Worm (Caenorhabditis elegans) whole organism, late embryonic: ENCODE results near the gene ncx-10.

Experiments used
- C08G9.2 ChIP-seq: sonication (generic microtip); optimal IDR thresholded peaks from 2 replicates; lab custom pipeline; 2016; ENCODE audit warnings: mild to moderate bottlenecking, missing genetic modification characterization, moderate library complexity, missing compliant biosample characterization
- C38D4.7 ChIP-seq: fragments of 200-800 bp; sonication (Bioruptor generic); optimal IDR thresholded peaks from 2 replicates; lab custom pipeline; 2018; ENCODE audit warnings: mild to moderate bottlenecking, missing genetic modification characterization, moderate library complexity, missing compliant biosample characterization
- F13H6.1 ChIP-seq: sonication (generic microtip); optimal IDR thresholded peaks from 2 replicates; lab custom pipeline; 2016; ENCODE audit warnings: missing genetic modification characterization, missing compliant biosample characterization
- K09A11.1 ChIP-seq: sonication (generic microtip); optimal IDR thresholded peaks from 2 replicates; lab custom pipeline; 2017; ENCODE audit warnings: antibody characterized with exemption, mild to moderate bottlenecking, missing genetic modification characterization, missing compliant biosample characterization; ENCODE audit not compliant: insufficient read depth
- T23F11.4 ChIP-seq: fragments of 200-800 bp; sonication (Bioruptor generic); optimal IDR thresholded peaks from 2 replicates; lab custom pipeline; 2018; ENCODE audit warnings: mild to moderate bottlenecking, missing genetic modification characterization, missing compliant biosample characterization
- ahr-1 ChIP-seq: sonication (generic microtip); optimal IDR thresholded peaks from 2 replicates; lab custom pipeline; 2016; ENCODE audit warnings: missing genetic modification characterization, missing compliant biosample characterization
- ama-1 ChIP-seq: fragments of 150-350 bp; optimal IDR thresholded peaks from 2 replicates; lab custom pipeline; 2014
- ceh-2 ChIP-seq: sonication (generic microtip); optimal IDR thresholded peaks from 2 replicates; lab custom pipeline; 2016; ENCODE audit warnings: missing genotype, missing genetic modification characterization, missing compliant biosample characterization
- ceh-22 ChIP-seq: sonication (generic microtip); optimal IDR thresholded peaks from 2 replicates; lab custom pipeline; 2017; ENCODE audit warnings: missing biosample characterization, missing genetic modification characterization
- ceh-24 ChIP-seq: sonication (generic microtip); optimal IDR thresholded peaks from 2 replicates; lab custom pipeline; 2016; ENCODE audit warnings: mild to moderate bottlenecking, missing genetic modification characterization, missing compliant biosample characterization
- ceh-34 ChIP-seq: sonication (generic microtip); optimal IDR thresholded peaks from 2 replicates; lab custom pipeline; 2016; ENCODE audit warnings: mild to moderate bottlenecking, missing genetic modification characterization, missing compliant biosample characterization
- ceh-45 ChIP-seq: fragments of 200-800 bp; sonication (Bioruptor generic); IDR thresholded peaks from 2 replicates; pipeline ENCODE4 v1.3.6; 2022; ENCODE audit warnings: missing genetic modification reagents, missing genetic modification characterization, missing compliant biosample characterization
- ceh-48 ChIP-seq: sonication (generic microtip); optimal IDR thresholded peaks from 2 replicates; lab custom pipeline; 2016; ENCODE audit warnings: missing genetic modification characterization, inconsistent platforms, missing compliant biosample characterization
- che-1 ChIP-seq: sonication (generic microtip); optimal IDR thresholded peaks from 2 replicates; lab custom pipeline; 2016; ENCODE audit warnings: mild to moderate bottlenecking, missing genetic modification characterization, missing compliant biosample characterization
- dmd-4 ChIP-seq: sonication (generic microtip); optimal IDR thresholded peaks from 2 replicates; lab custom pipeline; 2016; ENCODE audit warnings: borderline replicate concordance, missing genetic modification characterization, missing compliant biosample characterization
- dve-1 ChIP-seq: sonication (generic microtip); optimal IDR thresholded peaks from 2 replicates; lab custom pipeline; 2017; ENCODE audit warnings: antibody characterized with exemption, mild to moderate bottlenecking, missing genetic modification characterization, missing compliant biosample characterization
- elt-2 ChIP-seq: sonication (generic microtip); optimal IDR thresholded peaks from 2 replicates; lab custom pipeline; 2016; ENCODE audit warnings: missing genetic modification reagents, missing genetic modification characterization, missing compliant biosample characterization
- ets-4 ChIP-seq: sonication (generic microtip); optimal IDR thresholded peaks from 2 replicates; lab custom pipeline; 2016; ENCODE audit warnings: missing genetic modification characterization, missing compliant biosample characterization
- eyg-1 ChIP-seq: sonication (generic microtip); optimal IDR thresholded peaks from 2 replicates; lab custom pipeline; 2016; ENCODE audit warnings: missing genotype, missing genetic modification characterization, missing compliant biosample characterization
- fkh-10 ChIP-seq: fragments of 150-350 bp; optimal IDR thresholded peaks from 2 replicates; lab custom pipeline; 2014; ENCODE audit warnings: missing biosample characterization, missing genetic modification reagents, missing genetic modification characterization
- gmeb-2 ChIP-seq: sonication (generic microtip); optimal IDR thresholded peaks from 2 replicates; lab custom pipeline; 2016; ENCODE audit warnings: missing genetic modification characterization, inconsistent platforms, missing compliant biosample characterization
- hlh-15 ChIP-seq: sonication (generic microtip); optimal IDR thresholded peaks from 2 replicates; lab custom pipeline; 2016; ENCODE audit warnings: missing genetic modification characterization, missing compliant biosample characterization
- lim-6 ChIP-seq: sonication (generic microtip); optimal IDR thresholded peaks from 2 replicates; lab custom pipeline; 2016; ENCODE audit warnings: missing genetic modification characterization, missing compliant biosample characterization
- madf-2 ChIP-seq: sonication (generic microtip); optimal IDR thresholded peaks from 2 replicates; lab custom pipeline; 2017; ENCODE audit warnings: missing genetic modification characterization, missing compliant biosample characterization
- nhr-11 ChIP-seq: fragments of 150-350 bp; optimal IDR thresholded peaks from 2 replicates; lab custom pipeline; 2014; ENCODE audit warnings: missing biosample characterization, missing genetic modification characterization
- nhr-232 ChIP-seq: sonication (generic microtip); optimal IDR thresholded peaks from 2 replicates; lab custom pipeline; 2016; ENCODE audit warnings: missing genetic modification characterization, missing compliant biosample characterization
- npax-4 ChIP-seq: sonication (generic microtip); optimal IDR thresholded peaks from 2 replicates; lab custom pipeline; 2016; ENCODE audit warnings: missing genetic modification characterization, missing compliant biosample characterization
- odd-2 ChIP-seq: sonication (generic microtip); optimal IDR thresholded peaks from 2 replicates; lab custom pipeline; 2017; ENCODE audit warnings: antibody characterized with exemption, mild to moderate bottlenecking, missing genetic modification characterization, missing compliant biosample characterization
- pat-9 ChIP-seq: fragments of 200-800 bp; sonication (Bioruptor generic); optimal IDR thresholded peaks from 2 replicates; lab custom pipeline; 2018; ENCODE audit warnings: mild to moderate bottlenecking, missing genetic modification characterization, moderate library complexity, missing compliant biosample characterization
- pax-1 ChIP-seq: fragments of 150-350 bp; optimal IDR thresholded peaks from 2 replicates; lab custom pipeline; 2014; ENCODE audit warnings: missing biosample characterization, missing genetic modification characterization
- pha-2 ChIP-seq: sonication (generic microtip); optimal IDR thresholded peaks from 2 replicates; lab custom pipeline; 2017; ENCODE audit warnings: mild to moderate bottlenecking, missing genetic modification characterization, missing compliant biosample characterization
- pqm-1 ChIP-seq: sonication (generic microtip); optimal IDR thresholded peaks from 2 replicates; lab custom pipeline; 2016; ENCODE audit warnings: missing genetic modification characterization, missing compliant biosample characterization
- sdc-2 ChIP-seq: sonication (generic microtip); optimal IDR thresholded peaks from 2 replicates; lab custom pipeline; 2016; ENCODE audit warnings: missing genotype, missing genetic modification characterization, missing compliant biosample characterization
- sox-2 ChIP-seq: fragments of 200-800 bp; sonication (Bioruptor generic); IDR thresholded peaks from 2 replicates; pipeline ENCODE4 v1.3.6; 2022; ENCODE audit warnings: missing genetic modification reagents, missing genetic modification characterization, missing compliant biosample characterization
- tbx-2 ChIP-seq: sonication (generic microtip); optimal IDR thresholded peaks from 2 replicates; lab custom pipeline; 2016; ENCODE audit warnings: missing genetic modification characterization, missing compliant biosample characterization
- tbx-7 ChIP-seq: sonication (generic microtip); optimal IDR thresholded peaks from 2 replicates; lab custom pipeline; 2016; ENCODE audit warnings: missing genotype, missing genetic modification characterization, missing compliant biosample characterization
- unc-3 ChIP-seq, 2 experiments: fragments of 200-800 bp in 1 of 2; sonication (Bioruptor generic) in 1 of 2; sonication (generic microtip) in 1 of 2; conservative IDR thresholded peaks in 1 of 2; optimal IDR thresholded peaks in 1 of 2; 2 replicates each; pipeline versions ENCODE4 v1.3.6 to Lab custom; 2016 to 2022; ENCODE audit warnings: missing compliant biosample characterization in 2 of 2, missing genetic modification characterization in 2 of 2, missing genetic modification reagents in 1 of 2
- unc-55 ChIP-seq: sonication (generic microtip); optimal IDR thresholded peaks from 2 replicates; lab custom pipeline; 2017; ENCODE audit warnings: missing biosample characterization, missing genetic modification reagents, missing genetic modification characterization
- zip-5 ChIP-seq: sonication (generic microtip); optimal IDR thresholded peaks from 2 replicates; lab custom pipeline; 2016; ENCODE audit warnings: missing genetic modification characterization, missing compliant biosample characterization
- ztf-16 ChIP-seq: sonication (generic microtip); optimal IDR thresholded peaks from 2 replicates; lab custom pipeline; 2017; ENCODE audit warnings: missing genetic modification characterization, missing compliant biosample characterization

ncx-10 gene

DNA sequence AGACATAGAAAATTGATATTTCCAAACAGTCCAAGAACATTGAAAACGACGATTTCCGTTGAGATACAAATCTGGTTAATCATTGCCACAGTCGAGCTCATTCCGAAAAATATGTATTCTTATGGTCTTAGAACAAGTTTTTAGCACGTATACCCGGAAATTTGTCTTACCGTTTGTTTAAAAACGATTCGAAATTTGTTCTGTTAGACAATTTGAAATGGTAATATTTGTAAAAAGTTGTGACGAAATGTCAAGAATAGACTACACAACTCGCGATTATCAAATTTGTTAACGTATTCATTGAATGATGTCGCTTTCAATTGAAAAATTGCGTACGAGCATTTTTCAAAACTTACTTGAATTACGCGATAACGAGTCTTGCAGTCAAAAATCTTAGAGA lies 4.3 kb upstream of the ncx-10 start, which contains the start of gene srsx-3:
TSS of gene srsx-3 (minus strand) at position 101 of the 400 bp plus-strand sequence.
- no peak for TF ChIP-seq fkh-10 (GFP tag; lab: Kevin White, UChicago)
- TF ChIP-seq ahr-1: no peak
- TF ChIP-seq ceh-34 (tag; lab: Kevin White, UChicago): no peak
- TF ChIP-seq pha-2: no peak
- TF ChIP-seq unc-55: no peak
- no peak for TF ChIP-seq K09A11.1
- no peak for TF ChIP-seq ets-4
- no peak for TF ChIP-seq zip-5 (tag; lab: Kevin White, UChicago)
- no peak for TF ChIP-seq nhr-232 (tag; lab: Kevin White, UChicago)

ce11 chrV:7928660-7929059 lies 4.2 kb downstream of the ncx-10 start, which contains the start of gene srsx-5:
TSS of gene srsx-5 (plus strand) at chrV:7928960.
- TF ChIP-seq sdc-2 (tag; lab: Kevin White, UChicago) (no peak), pat-9 (tag; lab: Kevin White, UChicago) (no peak), hlh-15 (tag; lab: Kevin White, UChicago) (no peak), T23F11.4 (no peak), tbx-2 (tag; lab: Kevin White, UChicago) (no peak), ceh-48 (tag; lab: Kevin White, UChicago) (no peak), ama-1 (no peak), ceh-22 (tag; lab: Kevin White, UChicago) (no peak), dve-1 (tag; lab: Kevin White, UChicago) (no peak), ztf-16 (no peak)

ce11 chrV:7926784-7927183 lies 6.1 kb downstream of the ncx-10 start, which contains the start of gene srsx-6:
TSS of gene srsx-6 (plus strand) at chrV:7927084.
- TF ChIP-seq K09A11.1: no peak
- no peak for TF ChIP-seq odd-2
- TF ChIP-seq C08G9.2 (tag; lab: Kevin White, UChicago): no peak
- TF ChIP-seq dmd-4: no peak
- TF ChIP-seq pha-2: no peak
- no peak for TF ChIP-seq unc-55
- TF ChIP-seq ceh-22 (tag; lab: Kevin White, UChicago): no peak
- TF ChIP-seq che-1 (tag; lab: Kevin White, UChicago): no peak
- no peak for TF ChIP-seq npax-4
- no peak for TF ChIP-seq ahr-1
- TF ChIP-seq ztf-16: no peak
- TF ChIP-seq F13H6.1 (tag; lab: Kevin White, UChicago): no peak
- TF ChIP-seq pax-1 (tag; lab: Kevin White, UChicago): no peak
- TF ChIP-seq hlh-15 (tag; lab: Kevin White, UChicago): no peak
- TF ChIP-seq madf-2 (tag; lab: Kevin White, UChicago): no peak
- TF ChIP-seq zip-5 (tag; lab: Kevin White, UChicago): no peak
- TF ChIP-seq pqm-1 (tag; lab: Kevin White, UChicago): no peak
- TF ChIP-seq tbx-2 (tag; lab: Kevin White, UChicago): no peak
- no peak for TF ChIP-seq eyg-1 (tag; lab: Kevin White, UChicago)
- no peak for TF ChIP-seq unc-3 (GFP tag; conservative IDR thresholded peaks at IDR 0.05; lab: Robert Waterston, UW)
- TF ChIP-seq unc-3 (tag; optimal IDR thresholded peaks at IDR 0.05; lab: Kevin White, UChicago): no peak

DNA sequence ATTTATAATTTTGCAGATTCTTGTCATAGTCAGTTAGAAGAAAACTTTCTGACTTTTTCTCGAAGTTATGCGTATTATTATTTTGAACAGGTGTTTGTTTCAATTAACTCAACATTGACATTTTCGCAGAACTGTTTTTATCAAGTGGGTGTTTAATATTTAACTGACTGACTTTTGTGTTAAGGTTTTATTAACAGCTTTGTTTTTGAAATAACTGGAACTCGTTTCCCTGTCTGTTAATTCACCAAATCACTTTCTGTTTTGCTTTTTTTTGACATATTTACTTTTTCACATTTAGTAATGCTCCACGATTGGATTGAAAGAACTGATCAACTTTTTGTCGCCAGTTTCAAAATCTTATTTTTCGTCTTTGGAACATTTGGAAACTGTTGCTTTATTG lies 7.4 kb downstream of the ncx-10 start, which contains the start of gene srsx-7:
TSS of gene srsx-7 (plus strand) at position 301 of the 400 bp plus-strand sequence.
- TF ChIP-seq ceh-2 (tag; lab: Kevin White, UChicago) (no peak), ceh-45 (no peak), nhr-232 (tag; lab: Kevin White, UChicago) (no peak), elt-2 (tag; lab: Kevin White, UChicago) (no peak), ceh-48 (tag; lab: Kevin White, UChicago) (no peak), ceh-24 (tag; lab: Kevin White, UChicago) (no peak), gmeb-2 (tag; lab: Kevin White, UChicago) (no peak), zip-5 (tag; lab: Kevin White, UChicago) (no peak), nhr-11 (tag; lab: Kevin White, UChicago) (no peak), ama-1 (no peak), lim-6 (tag; lab: Kevin White, UChicago) (no peak), sox-2 (no peak), odd-2 (no peak), tbx-7 (tag; lab: Kevin White, UChicago) (no peak), pqm-1 (tag; lab: Kevin White, UChicago) (no peak), madf-2 (tag; lab: Kevin White, UChicago) (no peak), K09A11.1 (no peak), C38D4.7 (GFP tag; lab: Kevin White, UChicago) (no peak), sdc-2 (tag; lab: Kevin White, UChicago) (no peak), dve-1 (tag; lab: Kevin White, UChicago) (no peak)
